Worm (Caenorhabditis elegans): ENCODE data around the gene F23A7.8.

- TF ChIP-seq nhr-11 (tag; optimal IDR thresholded peaks at IDR 0.05) (no peak), dve-1 (tag; optimal IDR thresholded peaks at IDR 0.05) (no peak), tbx-2 (tag; optimal IDR thresholded peaks at IDR 0.05) (no peak), pqm-1 (tag; optimal IDR thresholded peaks at IDR 0.05) (no peak), F13H6.1 (tag; optimal IDR thresholded peaks at IDR 0.05) (no peak), C38D4.7 (GFP tag; optimal IDR thresholded peaks at IDR 0.05) (no peak), rnt-1 (tag; optimal IDR thresholded peaks at IDR 0.05) (no peak), pha-4 (tag; optimal IDR thresholded peaks at IDR 0.05) (no peak), nfya-1 (tag; optimal IDR thresholded peaks at IDR 0.05) (no peak), ceh-19 (GFP tag; optimal IDR thresholded peaks at IDR 0.05) (no peak), pat-9 (tag; optimal IDR thresholded peaks at IDR 0.05) (no peak), hlh-30 (tag; optimal IDR thresholded peaks at IDR 0.05; ENCODE audit: insufficient read depth) (no peak)
Observed at ce11 chrX:16204310-16204709, 8.9 kb upstream of the F23A7.8 start.

Measured in whole organism, late embryonic.